Fruit fly (Drosophila melanogaster) whole organism, embryonic: ENCODE results near the gene CG10700.

Experiments
- Abd-B ChIP-seq: fragments of 200-800 bp; sonication (Bioruptor generic); optimal IDR thresholded peaks from 2 replicates; lab custom pipeline; 2018; ENCODE audit warnings: missing biosample characterization, mild to moderate bottlenecking, missing genetic modification characterization, moderate library complexity
- CG11695 ChIP-seq: fragments of 200-800 bp; sonication (Bioruptor generic); IDR thresholded peaks from 3 replicates; pipeline ENCODE4 v1.3.6; 2022; ENCODE audit warnings: missing biosample characterization, missing genetic modification characterization
- CG14050 ChIP-seq: fragments of 200-800 bp; sonication (Bioruptor generic); IDR thresholded peaks from 3 replicates; pipeline ENCODE4 v1.3.6; 2022; ENCODE audit warnings: missing biosample characterization, missing genetic modification characterization
- CG15514 ChIP-seq: fragments of 200-800 bp; sonication (Bioruptor generic); optimal IDR thresholded peaks from 3 replicates; lab custom pipeline; 2017; ENCODE audit warnings: missing biosample characterization, missing genetic modification characterization, mild to moderate bottlenecking, moderate library complexity, missing genetic modification reagents
- CG1647 ChIP-seq: fragments of 200-800 bp; sonication (Bioruptor generic); optimal IDR thresholded peaks from 3 replicates; lab custom pipeline; 2016; ENCODE audit warnings: missing biosample characterization, missing genetic modification characterization
- CG17802 ChIP-seq: fragments of 200-800 bp; sonication (Bioruptor generic); optimal IDR thresholded peaks from 2 replicates; lab custom pipeline; 2018; ENCODE audit warnings: missing biosample characterization, mild to moderate bottlenecking, missing genetic modification characterization, moderate library complexity
- CG17912 ChIP-seq: fragments of 200-800 bp; sonication (Bioruptor generic); optimal IDR thresholded peaks from 2 replicates; lab custom pipeline; 2018; ENCODE audit warnings: missing biosample characterization, mild to moderate bottlenecking, missing genetic modification characterization
- CG1792 ChIP-seq: fragments of 200-800 bp; sonication (Bioruptor generic); optimal IDR thresholded peaks from 2 replicates; lab custom pipeline; 2016; ENCODE audit warnings: missing biosample characterization, missing genetic modification characterization
- CG18476 ChIP-seq: fragments of 200-800 bp; sonication (Bioruptor generic); optimal IDR thresholded peaks from 2 replicates; lab custom pipeline; 2016; ENCODE audit warnings: missing biosample characterization, mild to moderate bottlenecking, missing genetic modification characterization
- CG18619 ChIP-seq: fragments of 200-800 bp; sonication (Bioruptor generic); optimal IDR thresholded peaks from 3 replicates; lab custom pipeline; 2017; ENCODE audit warnings: missing biosample characterization, mild to moderate bottlenecking, missing genetic modification characterization
- CG31224 ChIP-seq: fragments of 200-800 bp; sonication (Bioruptor generic); IDR thresholded peaks from 2 replicates; pipeline ENCODE4 v1.3.6; 2022; ENCODE audit warnings: missing biosample characterization, missing genetic modification characterization
- CG3726 ChIP-seq: fragments of 200-800 bp; sonication (Bioruptor generic); IDR thresholded peaks from 3 replicates; pipeline ENCODE4, ENCODE4 v1.3.6; 2022; ENCODE audit warnings: missing biosample characterization, missing genetic modification characterization
- CG3847 ChIP-seq: fragments of 200-800 bp; sonication (Bioruptor generic); IDR thresholded peaks from 2 replicates; pipeline ENCODE4 v1.3.6; 2022; ENCODE audit warnings: missing biosample characterization, missing genetic modification characterization
- CG4360 ChIP-seq: fragments of 200-800 bp; sonication (Bioruptor generic); IDR thresholded peaks from 2 replicates; pipeline ENCODE4 v1.3.6; 2022; ENCODE audit warnings: missing biosample characterization, missing genetic modification characterization
- CG5180 ChIP-seq: fragments of 200-800 bp; sonication (Bioruptor generic); optimal IDR thresholded peaks from 3 replicates; lab custom pipeline; 2017; ENCODE audit warnings: missing biosample characterization, missing genetic modification characterization, mild to moderate bottlenecking, moderate library complexity, missing genetic modification reagents
- CG6254 ChIP-seq: fragments of 200-800 bp; sonication (Bioruptor generic); optimal IDR thresholded peaks from 3 replicates; lab custom pipeline; 2017; ENCODE audit warnings: mild to moderate bottlenecking, missing biosample characterization, missing genetic modification reagents, missing genetic modification characterization
- CG6791 ChIP-seq: fragments of 200-800 bp; sonication (Bioruptor generic); IDR thresholded peaks from 3 replicates; pipeline ENCODE4 v1.3.6; 2022; ENCODE audit warnings: missing biosample characterization, missing genetic modification characterization; ENCODE audit not compliant: partially characterized antibody
- CG8089 ChIP-seq: fragments of 200-800 bp; sonication (Bioruptor generic); optimal IDR thresholded peaks from 3 replicates; lab custom pipeline; 2016; ENCODE audit warnings: missing biosample characterization, missing genetic modification characterization
- CG9876 ChIP-seq: fragments of 200-800 bp; sonication (Bioruptor generic); optimal IDR thresholded peaks from 2 replicates; lab custom pipeline; 2016; ENCODE audit warnings: missing biosample characterization, missing genetic modification characterization
- CkIIα-i1 ChIP-seq: fragments of 200-800 bp; sonication (Bioruptor generic); IDR thresholded peaks from 2 replicates; pipeline ENCODE4 v1.3.6; 2022; ENCODE audit warnings: missing biosample characterization, missing genetic modification characterization
- Dip3 ChIP-seq: fragments of 200-800 bp; sonication (Bioruptor generic); optimal IDR thresholded peaks from 3 replicates; lab custom pipeline; 2016; ENCODE audit warnings: missing biosample characterization, missing genetic modification characterization
- Doc3 ChIP-seq: fragments of 200-800 bp; sonication (Bioruptor generic); IDR thresholded peaks from 3 replicates; pipeline ENCODE4 v1.3.6; 2022; ENCODE audit warnings: missing biosample characterization, missing genetic modification characterization; ENCODE audit not compliant: partially characterized antibody
- Dref ChIP-seq: fragments of 200-800 bp; sonication (Bioruptor generic); IDR thresholded peaks from 2 replicates; pipeline ENCODE4 v1.3.6; 2022; ENCODE audit warnings: missing biosample characterization, missing genetic modification characterization
- Myb ChIP-seq: fragments of 200-800 bp; sonication (Bioruptor generic); optimal IDR thresholded peaks from 2 replicates; lab custom pipeline; 2016; ENCODE audit warnings: missing biosample characterization, missing genetic modification characterization
- NFAT ChIP-seq: fragments of 200-800 bp; sonication (Bioruptor generic); IDR thresholded peaks from 2 replicates; pipeline ENCODE4 v1.3.6; 2022; ENCODE audit warnings: missing biosample characterization, missing genetic modification characterization
- Scr ChIP-seq: fragments of 200-800 bp; sonication (Bioruptor generic); IDR thresholded peaks from 2 replicates; pipeline ENCODE4 v1.3.6; 2022; ENCODE audit warnings: missing biosample characterization, missing genetic modification characterization; ENCODE audit not compliant: partially characterized antibody
- Sin3A ChIP-seq: fragments of >200 bp; optimal IDR thresholded peaks from 2 replicates; lab custom pipeline; 2018
- Spps ChIP-seq: fragments of 200-800 bp; sonication (Bioruptor generic); optimal IDR thresholded peaks from 2 replicates; lab custom pipeline; 2018; ENCODE audit warnings: missing biosample characterization, mild to moderate bottlenecking, missing genetic modification characterization
- Sry-β ChIP-seq: fragments of 200-800 bp; sonication (Bioruptor generic); optimal IDR thresholded peaks from 2 replicates; lab custom pipeline; 2018; ENCODE audit warnings: missing biosample characterization, mild to moderate bottlenecking, missing genetic modification characterization, moderate library complexity
- Stat92E ChIP-seq, 3 experiments: fragments of >200 bp in 2 of 3; fragments of 200-800 bp in 1 of 3; sonication (Bioruptor generic) in 1 of 3; optimal IDR thresholded peaks; 2 replicates each; lab custom pipeline; 2017 to 2019; ENCODE audit warnings: missing biosample characterization in 3 of 3, missing genetic modification characterization in 3 of 3, mild to moderate bottlenecking in 1 of 3, moderate library complexity in 1 of 3
- amos ChIP-seq: fragments of 200-800 bp; sonication (Bioruptor generic); IDR thresholded peaks from 2 replicates; pipeline ENCODE4 v1.3.6; 2022; ENCODE audit warnings: missing biosample characterization, missing genetic modification characterization; ENCODE audit not compliant: partially characterized antibody
- bsh ChIP-seq, 2 experiments: fragments of 200-800 bp; sonication (Bioruptor generic); optimal IDR thresholded peaks; 2 replicates each; lab custom pipeline; 2017 to 2018; ENCODE audit warnings: mild to moderate bottlenecking in 2 of 2, missing biosample characterization in 2 of 2, missing genetic modification characterization in 2 of 2, moderate library complexity in 1 of 2
- croc ChIP-seq: fragments of 200-800 bp; sonication (Bioruptor generic); conservative IDR thresholded peaks from 3 replicates; pipeline ENCODE4 v1.3.6; 2022; ENCODE audit warnings: missing biosample characterization, missing genetic modification characterization
- eyg ChIP-seq: fragments of 200-800 bp; sonication (Bioruptor generic); optimal IDR thresholded peaks from 3 replicates; lab custom pipeline; 2016; ENCODE audit warnings: missing biosample characterization, missing genetic modification characterization
- fd3F ChIP-seq: fragments of 200-800 bp; sonication (Bioruptor generic); optimal IDR thresholded peaks from 2 replicates; lab custom pipeline; 2018; ENCODE audit warnings: missing biosample characterization, mild to moderate bottlenecking, missing genetic modification characterization, moderate library complexity
- gcm2 ChIP-seq: fragments of 200-800 bp; sonication (Bioruptor generic); optimal IDR thresholded peaks from 2 replicates; lab custom pipeline; 2016; ENCODE audit warnings: missing biosample characterization, missing genetic modification characterization
- kay ChIP-seq: fragments of 200-800 bp; sonication (Bioruptor generic); optimal IDR thresholded peaks from 2 replicates; lab custom pipeline; 2016; ENCODE audit warnings: missing biosample characterization, missing genetic modification characterization
- kni ChIP-seq: fragments of 200-800 bp; sonication (Bioruptor generic); optimal IDR thresholded peaks from 3 replicates; lab custom pipeline; 2017; ENCODE audit warnings: mild to moderate bottlenecking, missing biosample characterization, missing genetic modification reagents, missing genetic modification characterization
- org-1 ChIP-seq: fragments of 200-800 bp; sonication (Bioruptor generic); optimal IDR thresholded peaks from 2 replicates; lab custom pipeline; 2017; ENCODE audit warnings: missing biosample characterization, missing genetic modification characterization
- pho ChIP-seq: fragments of 200-800 bp; sonication (Bioruptor generic); optimal IDR thresholded peaks from 2 replicates; lab custom pipeline; 2016; ENCODE audit warnings: missing biosample characterization, missing genetic modification characterization
- pnt ChIP-seq: fragments of 200-800 bp; sonication (Bioruptor generic); optimal IDR thresholded peaks from 3 replicates; lab custom pipeline; 2016; ENCODE audit warnings: missing biosample characterization, missing genetic modification characterization
- pum ChIP-seq: fragments of 200-800 bp; sonication (Bioruptor generic); optimal IDR thresholded peaks from 2 replicates; lab custom pipeline; 2016; ENCODE audit warnings: missing biosample characterization, missing genetic modification characterization
- pzg ChIP-seq: fragments of 200-800 bp; sonication (Bioruptor generic); optimal IDR thresholded peaks from 3 replicates; lab custom pipeline; 2018; ENCODE audit warnings: missing biosample characterization, mild to moderate bottlenecking, missing genetic modification characterization, moderate library complexity
- salm ChIP-seq: fragments of 200-800 bp; sonication (Bioruptor generic); optimal IDR thresholded peaks from 2 replicates; lab custom pipeline; 2018; ENCODE audit warnings: missing biosample characterization, mild to moderate bottlenecking, missing genetic modification characterization
- scrt ChIP-seq: fragments of 200-800 bp; sonication (Bioruptor generic); optimal IDR thresholded peaks from 2 replicates; lab custom pipeline; 2018; ENCODE audit warnings: missing biosample characterization, mild to moderate bottlenecking, missing genetic modification characterization, moderate library complexity
- sens ChIP-seq: fragments of 200-800 bp; sonication (Bioruptor generic); peaks from one replicate; lab custom pipeline; 2016; ENCODE audit warnings: missing biosample characterization, missing genetic modification characterization
- stwl ChIP-seq: fragments of 200-800 bp; sonication (Bioruptor generic); optimal IDR thresholded peaks from 3 replicates; lab custom pipeline; 2018; ENCODE audit warnings: missing biosample characterization, mild to moderate bottlenecking, missing genetic modification characterization, moderate library complexity
- ttk ChIP-seq: fragments of 200-800 bp; sonication (Bioruptor generic); IDR thresholded peaks from 2 replicates; pipeline ENCODE4 v2.1.2; 2022; ENCODE audit warnings: missing biosample characterization, missing genetic modification characterization
- twi ChIP-seq: fragments of 200-800 bp; optimal IDR thresholded peaks from 2 replicates; lab custom pipeline; 2019; ENCODE audit warnings: missing biosample characterization, mild to moderate bottlenecking, missing genetic modification characterization, moderate library complexity
- zfh1 ChIP-seq: fragments of 200-800 bp; sonication (Bioruptor generic); IDR thresholded peaks from 3 replicates; pipeline ENCODE4 v1.3.6; 2022; ENCODE audit warnings: missing biosample characterization, missing genetic modification characterization

CG10700 gene

dm6 chr2L:19078928-19079327 lies at the start of gene CG10700:
Gene CG10700 (minus strand): TSS chr2L:19079028.
- TF ChIP-seq CG6254 (GFP tag; lab: Kevin White, UChicago) (no peak), CkIIα-i1 (GFP tag; lab: Robert Waterston, UW) (no peak), CG18619 (GFP tag; lab: Kevin White, UChicago) (no peak), bsh (GFP tag; optimal IDR thresholded peaks at IDR 0.05; lab: Kevin White, UChicago) (no peak), croc (GFP tag; lab: Robert Waterston, UW) (no peak), Sry-β (GFP tag; lab: Kevin White, UChicago) (no peak), CG18476 (no peak), Sin3A (lab: Kevin White, UChicago) (no peak), CG6791 (GFP tag; lab: Robert Waterston, UW) (no peak), zfh1 (GFP tag; lab: Robert Waterston, UW) (no peak), Stat92E (GFP tag; optimal IDR thresholded peaks at IDR 0.05; lab: Kevin White, UChicago) (no peak), Abd-B (GFP tag; lab: Kevin White, UChicago) (no peak), Doc3 (GFP tag; lab: Robert Waterston, UW) (no peak), gcm2 (GFP tag; lab: Kevin White, UChicago) (no peak)

- TF ChIP-seq CG4360 (GFP tag; lab: Robert Waterston, UW) (no peak), Spps (tag; lab: Kevin White, UChicago) (peak; percentile 38), org-1 (GFP tag; lab: Kevin White, UChicago) (no peak), Myb (GFP tag; lab: Kevin White, UChicago) (no peak), CG3847 (peak; percentile 69), CG11695 (no peak), pnt (no peak), CG5180 (GFP tag; lab: Kevin White, UChicago) (no peak), CG14050 (GFP tag; lab: Robert Waterston, UW) (no peak), CG3726 (GFP tag; lab: Robert Waterston, UW) (no peak), CG31224 (GFP tag; lab: Robert Waterston, UW) (0 out of 2 replicates have a peak, but pooled peaks have one; percentile 22), salm (peak; percentile 44), CG17802 (tag; lab: Kevin White, UChicago) (no peak), CG1792 (GFP tag; lab: Kevin White, UChicago) (no peak), CG8089 (no peak), scrt (GFP tag; lab: Kevin White, UChicago) (no peak), stwl (tag; lab: Kevin White, UChicago) (peak; percentile 21), Dip3 (GFP tag; lab: Kevin White, UChicago) (no peak), fd3F (GFP tag; lab: Kevin White, UChicago) (peak; percentile 63), kni (no peak), pum (GFP tag; lab: Kevin White, UChicago) (no peak), ttk (GFP tag; lab: Robert Waterston, UW) (no peak), CG9876 (GFP tag; lab: Kevin White, UChicago) (no peak), Scr (GFP tag; lab: Robert Waterston, UW) (peak; percentile 39; the same call in 1 of the 2 replicates), pho (GFP tag; lab: Kevin White, UChicago) (no peak), pzg (GFP tag; lab: Kevin White, UChicago) (peak; percentile 18), amos (GFP tag; lab: Robert Waterston, UW) (no peak), twi (tag; lab: Kevin White, UChicago) (peak; percentile 56), sens (GFP tag; lab: Kevin White, UChicago) (peak; percentile 18), eyg (no peak), CG1647 (GFP tag; lab: Kevin White, UChicago) (no peak), CG15514 (GFP tag; lab: Kevin White, UChicago) (peak; percentile 53), CG17912 (GFP tag; lab: Kevin White, UChicago) (peak; percentile 8), kay (GFP tag; lab: Kevin White, UChicago) (no peak), Dref (GFP tag; lab: Robert Waterston, UW) (peak; percentile 62), NFAT (no peak)
These were observed 48.1 kb upstream of the CG10700 start for dm6 chr2L:19126888-19127287.
